Worm (Caenorhabditis elegans): Measurements from ENCODE around the gene nep-25.

ce11 chrII:5871508-5871907, 29.5 kb downstream of the nep-25 start:
- TF ChIP-seq him-1 (tag; optimal IDR thresholded peaks at IDR 0.05) (no peak), dao-5 (tag; optimal IDR thresholded peaks at IDR 0.05) (no peak)

Data from whole organism, L4/young adult.